Worm (Caenorhabditis elegans): ENCODE measurements around the gene idpp-6.
A peak's percentile ranks its signal among the peaks of the same experiment; 100 is the strongest.

idpp-6 gene

ce11 chrX:6735494-6735893, 47.5 kb upstream of the idpp-6 start (continued):
- TF ChIP-seq zag-1 (tag; optimal IDR thresholded peaks at IDR 0.05) (no peak), aly-2 (tag; optimal IDR thresholded peaks at IDR 0.05) (no peak), efl-3 (GFP tag; optimal IDR thresholded peaks at IDR 0.05) (no peak), nhr-20 (tag; optimal IDR thresholded peaks at IDR 0.05) (peak; percentile 77), irx-1 (tag; optimal IDR thresholded peaks at IDR 0.05) (peak; percentile 0), lin-13 (GFP tag; optimal IDR thresholded peaks at IDR 0.05) (peak; percentile 29), mep-1 (tag; optimal IDR thresholded peaks at IDR 0.05) (peak; percentile 61), fos-1 (tag; optimal IDR thresholded peaks at IDR 0.05) (no peak), snu-23 (GFP tag; optimal IDR thresholded peaks at IDR 0.05) (peak; percentile 59), snpc-4 (tag; optimal IDR thresholded peaks at IDR 0.05) (no peak), hlh-17 (GFP tag; optimal IDR thresholded peaks at IDR 0.05; ENCODE audit: borderline replicate concordance) (no peak), efl-1 (optimal IDR thresholded peaks at IDR 0.05) (no peak), efl-1 (GFP tag; optimal IDR thresholded peaks at IDR 0.05 in 1 of 2) (no peak), egl-13 (tag; optimal IDR thresholded peaks at IDR 0.05) (no peak), mef-2 (tag; optimal IDR thresholded peaks at IDR 0.05) (peak; percentile 76), jun-1 (tag; optimal IDR thresholded peaks at IDR 0.05) (no peak), nhr-90 (tag; optimal IDR thresholded peaks at IDR 0.05; ENCODE audit: poor library complexity) (peak; percentile 8), lin-14 (GFP tag; optimal IDR thresholded peaks at IDR 0.05) (peak; percentile 80), ets-5 (GFP tag; IDR thresholded peaks at IDR 0.05) (no peak), dpl-1 (GFP tag; optimal IDR thresholded peaks at IDR 0.05) (peak in 1 of 3 experiments; percentile 29), C16A3.4 (tag; optimal IDR thresholded peaks at IDR 0.05) (peak; percentile 39), ceh-82 (tag; optimal IDR thresholded peaks at IDR 0.05) (no peak), unc-86 (tag; optimal IDR thresholded peaks at IDR 0.05) (no peak), ces-1 (GFP tag; optimal IDR thresholded peaks at IDR 0.05) (no peak), rnt-1 (tag; optimal IDR thresholded peaks at IDR 0.05) (peak; percentile 46), ama-1 (optimal IDR thresholded peaks at IDR 0.05) (no peak), mdl-1 (tag; optimal IDR thresholded peaks at IDR 0.05) (no peak), nhr-77 (tag; optimal IDR thresholded peaks at IDR 0.05) (no peak), C34B4.2 (tag; optimal IDR thresholded peaks at IDR 0.05) (no peak), nhr-28 (tag; optimal IDR thresholded peaks at IDR 0.05) (no peak), blmp-1 (tag; optimal IDR thresholded peaks at IDR 0.05) (peak; percentile 16), ceh-8 (GFP tag; optimal IDR thresholded peaks at IDR 0.05) (no peak), aha-1 (tag; optimal IDR thresholded peaks at IDR 0.05) (no peak), unc-98 (GFP tag; IDR thresholded peaks at IDR 0.05) (no peak), lin-15B (tag; optimal IDR thresholded peaks at IDR 0.05) (no peak), unc-62 (GFP tag; optimal IDR thresholded peaks at IDR 0.05) (no peak), lsy-2 (tag; optimal IDR thresholded peaks at IDR 0.05) (peak; percentile 36 to 77), nhr-71 (tag; optimal IDR thresholded peaks at IDR 0.05) (peak; percentile 88), F16B12.6 (tag; optimal IDR thresholded peaks at IDR 0.05) (no peak), lin-35 (GFP tag; optimal IDR thresholded peaks at IDR 0.05) (peak in 1 of 2 experiments; percentile 71), fkh-8 (tag; optimal IDR thresholded peaks at IDR 0.05) (peak; percentile 30), tbx-2 (tag; optimal IDR thresholded peaks at IDR 0.05) (peak; percentile 44), nhr-11 (tag; optimal IDR thresholded peaks at IDR 0.05) (peak; percentile 32)

ce11 chrX:6736358-6736991, 46.5 kb upstream of the idpp-6 start:
- peak; percentile 21 for TF ChIP-seq rnt-1 (tag; optimal IDR thresholded peaks at IDR 0.05)
- peak; percentile 31 for TF ChIP-seq nhr-11 (tag; optimal IDR thresholded peaks at IDR 0.05)
- TF ChIP-seq F16B12.6 (tag; optimal IDR thresholded peaks at IDR 0.05) = no peak
- no peak for TF ChIP-seq nhr-237 (tag; optimal IDR thresholded peaks at IDR 0.05)
- TF ChIP-seq dpl-1 (GFP tag; optimal IDR thresholded peaks at IDR 0.05) = peak in 1 of 3 experiments; percentile 17
- no peak for TF ChIP-seq ces-1 (GFP tag; optimal IDR thresholded peaks at IDR 0.05)
- no peak for TF ChIP-seq aly-2 (tag; optimal IDR thresholded peaks at IDR 0.05)
- TF ChIP-seq snu-23 (GFP tag; optimal IDR thresholded peaks at IDR 0.05) = peak; percentile 66
- TF ChIP-seq jun-1 (tag; optimal IDR thresholded peaks at IDR 0.05) = no peak
- TF ChIP-seq nhr-28 (tag; optimal IDR thresholded peaks at IDR 0.05) = no peak
- TF ChIP-seq mab-9 (GFP tag; IDR thresholded peaks at IDR 0.05) = no peak
- no peak for TF ChIP-seq ceh-82 (tag; optimal IDR thresholded peaks at IDR 0.05)
- no peak for TF ChIP-seq ceh-8 (GFP tag; optimal IDR thresholded peaks at IDR 0.05)
- peak; percentile 99 for TF ChIP-seq nhr-85 (tag)
- TF ChIP-seq efl-1 (optimal IDR thresholded peaks at IDR 0.05) = peak in 1 of 2 experiments; percentile 26
- TF ChIP-seq efl-1 (GFP tag; optimal IDR thresholded peaks at IDR 0.05 in 1 of 2) = peak in 1 of 2 experiments; percentile 45
- TF ChIP-seq grh-1 (GFP tag; IDR thresholded peaks at IDR 0.05) = peak; percentile 68
- TF ChIP-seq aha-1 (tag; optimal IDR thresholded peaks at IDR 0.05) = no peak
- TF ChIP-seq lin-39 (tag; optimal IDR thresholded peaks at IDR 0.05) = no peak
- TF ChIP-seq nhr-77 (tag; optimal IDR thresholded peaks at IDR 0.05) = peak; percentile 3
- TF ChIP-seq hlh-4 (tag; optimal IDR thresholded peaks at IDR 0.05) = no peak
- peak; percentile 69 for TF ChIP-seq irx-1 (tag; optimal IDR thresholded peaks at IDR 0.05)
- no peak for TF ChIP-seq ceh-63 (GFP tag; optimal IDR thresholded peaks at IDR 0.05)
- TF ChIP-seq nhr-90 (tag; optimal IDR thresholded peaks at IDR 0.05; ENCODE audit: poor library complexity) = peak; percentile 81
- TF ChIP-seq fkh-4 (tag; optimal IDR thresholded peaks at IDR 0.05; ENCODE audit: borderline replicate concordance) = no peak
